Fruit fly (Drosophila melanogaster) whole organism, adult: ENCODE results near the gene ETHR.

Source experiments
- CG11617 ChIP-seq: fragments of 200-800 bp; sonication (Bioruptor generic); optimal IDR thresholded peaks from 2 replicates; lab custom pipeline; 2017; ENCODE audit warnings: mild to moderate bottlenecking, missing biosample characterization, missing genetic modification reagents, missing genetic modification characterization
- CG12768 ChIP-seq: fragments of 200-800 bp; sonication (Bioruptor generic); optimal IDR thresholded peaks from 2 replicates; lab custom pipeline; 2017; ENCODE audit warnings: missing biosample characterization, missing genetic modification characterization, mild to moderate bottlenecking, moderate library complexity, missing genetic modification reagents
- CG14711 ChIP-seq: fragments of 200-800 bp; sonication (Bioruptor generic); optimal IDR thresholded peaks from 2 replicates; lab custom pipeline; 2018; ENCODE audit warnings: missing biosample characterization, mild to moderate bottlenecking, missing genetic modification characterization, moderate library complexity
- CG1620 ChIP-seq: fragments of 200-800 bp; sonication (Bioruptor generic); optimal IDR thresholded peaks from 2 replicates; lab custom pipeline; 2016; ENCODE audit warnings: missing biosample characterization, missing genetic modification characterization
- CG33017 ChIP-seq: fragments of 200-800 bp; sonication (Bioruptor generic); optimal IDR thresholded peaks from 2 replicates; lab custom pipeline; 2018; ENCODE audit warnings: missing biosample characterization, mild to moderate bottlenecking, missing genetic modification characterization, moderate library complexity
- CG5204 ChIP-seq: fragments of 200-800 bp; sonication (Bioruptor generic); optimal IDR thresholded peaks from 2 replicates; lab custom pipeline; 2016; ENCODE audit warnings: missing biosample characterization, missing genetic modification characterization
- CG7045 ChIP-seq: fragments of 200-800 bp; sonication (Bioruptor generic); optimal IDR thresholded peaks from 2 replicates; lab custom pipeline; 2017; ENCODE audit warnings: missing biosample characterization, mild to moderate bottlenecking, missing genetic modification characterization
- CG7101 ChIP-seq: fragments of 200-800 bp; sonication (Bioruptor generic); optimal IDR thresholded peaks from 2 replicates; lab custom pipeline; 2018; ENCODE audit warnings: missing biosample characterization, mild to moderate bottlenecking, missing genetic modification characterization, moderate library complexity
- Clk ChIP-seq: fragments of 200-800 bp; sonication (Bioruptor generic); optimal IDR thresholded peaks from 2 replicates; lab custom pipeline; 2017; ENCODE audit warnings: missing biosample characterization, missing genetic modification characterization
- Crg-1 ChIP-seq: fragments of 200-800 bp; sonication (Bioruptor generic); optimal IDR thresholded peaks from 2 replicates; lab custom pipeline; 2016; ENCODE audit warnings: missing biosample characterization, missing genetic modification characterization
- Hr96 ChIP-seq: fragments of 200-800 bp; sonication (Bioruptor generic); optimal IDR thresholded peaks from 2 replicates; lab custom pipeline; 2016; ENCODE audit warnings: missing biosample characterization, missing genetic modification characterization
- Mnt ChIP-seq: fragments of 200-800 bp; sonication (Bioruptor generic); optimal IDR thresholded peaks from 2 replicates; lab custom pipeline; 2016; ENCODE audit warnings: missing biosample characterization, mild to moderate bottlenecking, missing genetic modification characterization
- bab1 ChIP-seq: fragments of 200-800 bp; sonication (Bioruptor generic); optimal IDR thresholded peaks from 3 replicates; lab custom pipeline; 2019; ENCODE audit warnings: missing biosample characterization, mild to moderate bottlenecking, missing genetic modification characterization, moderate library complexity
- cic ChIP-seq: fragments of 200-800 bp; sonication (Bioruptor generic); optimal IDR thresholded peaks from 2 replicates; lab custom pipeline; 2017; ENCODE audit warnings: missing biosample characterization, mild to moderate bottlenecking, missing genetic modification characterization, moderate library complexity
- cnc ChIP-seq, 2 experiments: fragments of >200 bp; optimal IDR thresholded peaks; 2 replicates each; lab custom pipeline; 2017
- kay ChIP-seq: fragments of 200-800 bp; sonication (Bioruptor generic); peaks from one replicate; lab custom pipeline; 2016; ENCODE audit warnings: missing biosample characterization, missing genetic modification characterization, borderline replicate concordance
- ovo ChIP-seq: fragments of 200-800 bp; sonication (Bioruptor generic); optimal IDR thresholded peaks from 2 replicates; lab custom pipeline; 2016; ENCODE audit warnings: missing biosample characterization, missing genetic modification characterization
- pad ChIP-seq: fragments of 200-800 bp; sonication (Bioruptor generic); optimal IDR thresholded peaks from 3 replicates; lab custom pipeline; 2017; ENCODE audit warnings: missing biosample characterization, missing genetic modification characterization, mild to moderate bottlenecking, moderate library complexity, missing genetic modification reagents
- tj ChIP-seq: fragments of 200-800 bp; sonication (Bioruptor generic); optimal IDR thresholded peaks from 3 replicates; lab custom pipeline; 2017; ENCODE audit warnings: missing biosample characterization, mild to moderate bottlenecking, missing genetic modification characterization, moderate library complexity
- toe ChIP-seq: fragments of 200-800 bp; sonication (Bioruptor generic); optimal IDR thresholded peaks from 2 replicates; lab custom pipeline; 2016; ENCODE audit warnings: missing biosample characterization, missing genetic modification characterization

The ETHR gene

dm6 chr3R:21260795-21261194 lies 14.0 kb downstream of the ETHR start:
- no peak for TF ChIP-seq Hr96 (GFP tag; lab: Kevin White, UChicago)
- no peak for TF ChIP-seq CG5204 (GFP tag; lab: Kevin White, UChicago)
- TF ChIP-seq CG11617 (GFP tag; lab: Kevin White, UChicago), result no peak
- TF ChIP-seq CG1620 (GFP tag; lab: Kevin White, UChicago), result no peak
- TF ChIP-seq Clk (GFP tag; lab: Kevin White, UChicago), result no peak
- no peak for TF ChIP-seq cic
- TF ChIP-seq pad (GFP tag; lab: Kevin White, UChicago), result no peak
- TF ChIP-seq kay (GFP tag; lab: Kevin White, UChicago), result no peak
- TF ChIP-seq CG12768 (GFP tag; lab: Kevin White, UChicago), result no peak
- no peak for TF ChIP-seq ovo (GFP tag; lab: Kevin White, UChicago)
- TF ChIP-seq CG33017 (tag; lab: Kevin White, UChicago), result no peak
- TF ChIP-seq bab1 (GFP tag; lab: Kevin White, UChicago), result no peak
- TF ChIP-seq cnc (optimal IDR thresholded peaks at IDR 0.05; lab: Kevin White, UChicago), result no peak
- TF ChIP-seq Crg-1 (GFP tag; lab: Kevin White, UChicago), result no peak

dm6 chr3R:21263177-21263576 lies 16.4 kb downstream of the ETHR start:
- TF ChIP-seq bab1 (GFP tag; lab: Kevin White, UChicago) (peak; percentile 1), Hr96 (GFP tag; lab: Kevin White, UChicago) (no peak)

dm6 chr3R:21267972-21268512 lies 21.2 kb downstream of the ETHR start:
- peak; percentile 19 for TF ChIP-seq CG12768 (GFP tag; lab: Kevin White, UChicago)
- peak; percentile 32 for TF ChIP-seq kay (GFP tag; lab: Kevin White, UChicago)
- TF ChIP-seq Mnt (GFP tag; lab: Kevin White, UChicago), result no peak

- TF ChIP-seq cic (peak; percentile 42), CG7101 (tag; lab: Kevin White, UChicago) (peak; percentile 61), CG14711 (tag; lab: Kevin White, UChicago) (peak; percentile 17), CG5204 (GFP tag; lab: Kevin White, UChicago) (no peak), Clk (GFP tag; lab: Kevin White, UChicago) (no peak), CG1620 (GFP tag; lab: Kevin White, UChicago) (peak; percentile 73), kay (GFP tag; lab: Kevin White, UChicago) (peak; percentile 61), CG7045 (peak; percentile 19), CG12768 (GFP tag; lab: Kevin White, UChicago) (peak; percentile 65), Mnt (GFP tag; lab: Kevin White, UChicago) (peak; percentile 71), CG11617 (GFP tag; lab: Kevin White, UChicago) (peak; percentile 10), bab1 (GFP tag; lab: Kevin White, UChicago) (peak; percentile 68), CG33017 (tag; lab: Kevin White, UChicago) (peak; percentile 29), cnc (optimal IDR thresholded peaks at IDR 0.05; lab: Kevin White, UChicago) (no peak), pad (GFP tag; lab: Kevin White, UChicago) (peak; percentile 50), Crg-1 (GFP tag; lab: Kevin White, UChicago) (peak; percentile 80), Hr96 (GFP tag; lab: Kevin White, UChicago) (peak; percentile 72), toe (GFP tag; lab: Kevin White, UChicago) (peak; percentile 63), tj (peak; percentile 42), ovo (GFP tag; lab: Kevin White, UChicago) (peak; percentile 40)
Observed at dm6 chr3R:21268873-21269272, 22.1 kb downstream of the ETHR start, which contains the start of gene Rab1. Gene Rab1, minus strand, starts transcription at chr3R:21269060.

dm6 chr3R:21269923-21270322 lies 23.1 kb downstream of the ETHR start, which contains the start of the genes AP-2sigma and Idi:
Gene AP-2sigma, minus strand, starts transcription at chr3R:21270075.
Gene Idi, plus strand, starts transcription at chr3R:21270126.
- TF ChIP-seq Mnt (GFP tag; lab: Kevin White, UChicago), result peak; percentile 55
- peak; percentile 47 for TF ChIP-seq Clk (GFP tag; lab: Kevin White, UChicago)
- peak; percentile 34 for TF ChIP-seq CG11617 (GFP tag; lab: Kevin White, UChicago)
- TF ChIP-seq CG5204 (GFP tag; lab: Kevin White, UChicago), result no peak
- no peak for TF ChIP-seq ovo (GFP tag; lab: Kevin White, UChicago)
- peak; percentile 58 for TF ChIP-seq pad (GFP tag; lab: Kevin White, UChicago)
- no peak for TF ChIP-seq kay (GFP tag; lab: Kevin White, UChicago)
- TF ChIP-seq cic, result peak; percentile 63
- TF ChIP-seq CG14711 (tag; lab: Kevin White, UChicago), result peak; percentile 26
- peak; percentile 65 for TF ChIP-seq Crg-1 (GFP tag; lab: Kevin White, UChicago)
- TF ChIP-seq CG7045, result peak; percentile 28
- peak; percentile 26 for TF ChIP-seq tj
- peak; percentile 11 for TF ChIP-seq CG33017 (tag; lab: Kevin White, UChicago)
- no peak for TF ChIP-seq cnc (optimal IDR thresholded peaks at IDR 0.05; lab: Kevin White, UChicago)
- TF ChIP-seq Hr96 (GFP tag; lab: Kevin White, UChicago), result no peak
- peak; percentile 22 for TF ChIP-seq CG12768 (GFP tag; lab: Kevin White, UChicago)
- no peak for TF ChIP-seq toe (GFP tag; lab: Kevin White, UChicago)
- peak; percentile 31 for TF ChIP-seq bab1 (GFP tag; lab: Kevin White, UChicago)
- peak; percentile 55 for TF ChIP-seq CG1620 (GFP tag; lab: Kevin White, UChicago)
- TF ChIP-seq CG7101 (tag; lab: Kevin White, UChicago), result peak; percentile 51

- no peak for TF ChIP-seq toe (GFP tag; lab: Kevin White, UChicago)
Observed at dm6 chr3R:21270609-21271143, 23.9 kb downstream of the ETHR start.
